Fruit fly (Drosophila melanogaster) Kc167 (cell line): ENCODE data around the gene Hel89B.

Experiments used
- Myc ChIP-seq: fragments of >200 bp; optimal IDR thresholded peaks from 2 replicates; lab custom pipeline; 2017; ENCODE audit warnings: missing external identifiers
- Sin3A ChIP-seq: fragments of >200 bp; optimal IDR thresholded peaks from 2 replicates; lab custom pipeline; 2018; ENCODE audit warnings: missing external identifiers
- h ChIP-seq: fragments of >200 bp; optimal IDR thresholded peaks from 3 replicates; lab custom pipeline; 2018; ENCODE audit warnings: missing external identifiers
- insv ChIP-seq: fragments of >200 bp; optimal IDR thresholded peaks from 3 replicates; lab custom pipeline; 2018; ENCODE audit warnings: missing external identifiers
- psq ChIP-seq: fragments of >200 bp; optimal IDR thresholded peaks from 2 replicates; lab custom pipeline; 2017; ENCODE audit warnings: missing external identifiers
- ttk ChIP-seq: sonication (Bioruptor generic); optimal IDR thresholded peaks from 2 replicates; lab custom pipeline; 2017; ENCODE audit warnings: missing external identifiers

The Hel89B gene

dm6 chr3R:15963690-15964281 is 9.3 kb upstream of the Hel89B start, which contains the start of the genes CG4287 and CG5516:
TSS of gene CG4287 (minus strand) at chr3R:15963867.
TSS of gene CG5516 (plus strand) at chr3R:15963884.
- TF ChIP-seq h (lab: Kevin White, UChicago) (no peak), Myc (lab: Kevin White, UChicago) (no peak), ttk (lab: Kevin White, UChicago) (no peak), psq (no peak), insv (lab: Kevin White, UChicago) (no peak), Sin3A (lab: Kevin White, UChicago) (no peak)

- TF ChIP-seq psq = no peak
- no peak for TF ChIP-seq ttk (lab: Kevin White, UChicago)
- no peak for TF ChIP-seq Sin3A (lab: Kevin White, UChicago)
- TF ChIP-seq insv (lab: Kevin White, UChicago) = no peak
- TF ChIP-seq h (lab: Kevin White, UChicago) = no peak
- no peak for TF ChIP-seq Myc (lab: Kevin White, UChicago)
Measured at dm6 chr3R:15965169-15965568, 7.9 kb upstream of the Hel89B start, which contains the start of the genes CG32856 and Rbf2. TSS of gene CG32856 (minus strand) at chr3R:15965351. TSS of gene Rbf2 (plus strand) at chr3R:15965446.

- TF ChIP-seq h (lab: Kevin White, UChicago) = no peak
- TF ChIP-seq Sin3A (lab: Kevin White, UChicago) = no peak
- TF ChIP-seq psq = no peak
- TF ChIP-seq Myc (lab: Kevin White, UChicago) = no peak
- no peak for TF ChIP-seq ttk (lab: Kevin White, UChicago)
- no peak for TF ChIP-seq insv (lab: Kevin White, UChicago)
Measured at dm6 chr3R:15972298-15972978, 660 bp upstream of the Hel89B start, which contains the start of gene mor. TSS of gene mor (minus strand) at chr3R:15972913.

DNA sequence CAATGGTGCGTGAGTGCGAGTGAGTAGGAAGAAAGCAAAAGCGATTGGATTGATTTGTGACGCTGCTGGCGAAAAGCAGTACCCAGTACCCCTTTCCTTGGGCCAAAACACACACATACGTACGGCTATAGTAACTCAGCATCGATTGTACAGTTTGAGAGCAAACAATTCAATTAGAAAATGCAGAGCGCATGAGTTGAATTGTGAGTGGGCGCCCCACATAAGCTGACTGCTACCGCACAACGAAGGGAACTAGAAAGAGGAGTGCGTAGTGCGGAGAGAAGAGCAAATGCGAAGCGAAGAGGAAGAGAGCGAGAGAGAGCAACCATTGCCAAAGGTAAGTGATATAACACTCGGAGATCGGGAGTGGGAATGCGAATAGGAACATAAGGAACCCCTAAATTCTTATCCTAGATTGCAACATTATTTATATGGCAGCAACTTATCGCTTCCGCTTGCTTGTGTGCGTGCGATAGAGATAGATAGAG is 434 bp downstream of the Hel89B start:
- no peak for TF ChIP-seq psq
- TF ChIP-seq h (lab: Kevin White, UChicago) = no peak
- TF ChIP-seq insv (lab: Kevin White, UChicago) = no peak
- no peak for TF ChIP-seq Myc (lab: Kevin White, UChicago)
- no peak for TF ChIP-seq Sin3A (lab: Kevin White, UChicago)
- no peak for TF ChIP-seq ttk (lab: Kevin White, UChicago)

- TF ChIP-seq Sin3A (lab: Kevin White, UChicago) = no peak
- peak; percentile 30 for TF ChIP-seq ttk (lab: Kevin White, UChicago)
- no peak for TF ChIP-seq insv (lab: Kevin White, UChicago)
Measured at dm6 chr3R:15974235-15974634, 1.1 kb downstream of the Hel89B start.

DNA sequence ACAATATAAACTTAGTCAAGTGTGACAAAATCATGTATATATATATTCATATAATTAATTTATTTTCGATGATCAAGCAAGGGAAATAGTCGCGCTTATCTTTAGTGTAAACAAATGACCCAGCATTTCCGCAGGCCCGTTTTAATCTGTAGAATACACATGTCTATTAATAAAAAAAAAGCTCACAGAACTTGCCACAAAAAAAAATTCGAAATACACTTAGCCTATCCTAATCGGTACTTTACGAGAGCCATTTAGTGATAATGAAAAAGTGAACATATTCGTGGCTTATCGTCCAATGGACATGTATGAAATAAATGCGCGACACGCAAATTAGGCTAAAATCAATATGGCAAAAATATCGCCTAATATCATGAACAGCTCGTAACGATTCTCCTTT is 2.1 kb downstream of the Hel89B start:
- TF ChIP-seq psq = no peak
- TF ChIP-seq insv (lab: Kevin White, UChicago) = no peak
- TF ChIP-seq ttk (lab: Kevin White, UChicago) = no peak
- no peak for TF ChIP-seq Myc (lab: Kevin White, UChicago)
- TF ChIP-seq h (lab: Kevin White, UChicago) = no peak
- TF ChIP-seq Sin3A (lab: Kevin White, UChicago) = no peak

- TF ChIP-seq psq = no peak
- no peak for TF ChIP-seq ttk (lab: Kevin White, UChicago)
- no peak for TF ChIP-seq Sin3A (lab: Kevin White, UChicago)
- TF ChIP-seq insv (lab: Kevin White, UChicago) = no peak
- no peak for TF ChIP-seq Myc (lab: Kevin White, UChicago)
Measured at dm6 chr3R:15983541-15984229, 10.6 kb downstream of the Hel89B start.

DNA sequence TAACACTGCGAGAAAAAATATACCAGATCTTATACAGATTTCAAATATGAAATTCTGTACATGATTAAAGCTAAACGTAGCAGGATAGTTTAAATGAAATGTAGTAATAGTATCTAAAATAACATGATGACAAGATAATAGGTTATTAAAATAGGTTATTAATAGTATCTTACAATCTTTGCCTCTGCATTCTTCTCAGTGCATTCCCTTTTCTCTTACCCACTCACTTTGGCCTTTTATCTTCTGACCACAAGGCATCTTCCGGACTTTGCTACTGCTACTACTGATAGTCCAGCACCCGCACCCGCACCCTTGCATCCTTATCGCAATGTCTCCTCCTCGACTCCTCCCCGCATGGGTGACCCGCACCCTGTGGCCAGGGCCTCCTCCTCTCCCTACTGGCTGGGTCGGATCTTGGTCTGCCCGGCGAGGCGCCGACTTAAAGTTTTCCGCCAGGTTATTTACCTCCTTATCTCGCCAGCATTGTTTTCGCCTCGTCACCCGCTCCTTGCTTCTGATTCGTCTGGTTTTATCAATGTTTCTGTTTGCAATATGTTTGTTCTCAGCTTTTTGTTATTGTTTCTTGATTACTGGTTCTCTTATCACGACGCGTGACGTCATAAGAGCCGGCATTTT is 11.5 kb downstream of the Hel89B start:
- TF ChIP-seq Myc (lab: Kevin White, UChicago) = no peak
- TF ChIP-seq h (lab: Kevin White, UChicago) = no peak
- no peak for TF ChIP-seq Sin3A (lab: Kevin White, UChicago)
- TF ChIP-seq ttk (lab: Kevin White, UChicago) = no peak
- TF ChIP-seq psq = no peak
- no peak for TF ChIP-seq insv (lab: Kevin White, UChicago)

DNA sequence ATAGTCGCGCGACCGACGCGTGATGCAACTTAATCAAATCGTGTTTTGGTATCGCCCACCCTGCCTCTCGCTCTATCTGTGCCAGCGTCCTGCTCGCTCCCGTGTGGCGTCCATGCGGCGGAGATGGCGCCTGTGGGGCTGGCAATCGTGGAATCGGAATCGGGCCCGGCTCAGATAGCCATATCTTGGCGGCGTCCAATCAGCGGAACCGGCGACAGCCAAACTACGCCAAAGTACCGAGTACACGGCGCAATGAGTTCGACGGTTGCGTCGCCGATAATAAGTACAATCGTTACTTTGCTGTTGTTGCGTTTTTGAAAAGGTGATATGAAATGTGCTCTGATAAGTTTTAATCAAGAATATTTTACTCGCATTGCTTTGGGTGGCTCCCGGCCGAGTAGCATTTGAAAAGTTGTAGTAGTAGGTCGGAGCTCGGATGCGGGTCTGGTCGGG is 12.7 kb downstream of the Hel89B start, which contains the start of gene srp:
srp (plus strand) TSS at position 391 of the 453 bp plus-strand sequence.
- no peak for TF ChIP-seq ttk (lab: Kevin White, UChicago)

- no peak for TF ChIP-seq ttk (lab: Kevin White, UChicago)
- TF ChIP-seq insv (lab: Kevin White, UChicago) = no peak
Measured at dm6 chr3R:15987064-15987649, 14.1 kb downstream of the Hel89B start.

dm6 chr3R:15988353-15988752 is 15.3 kb downstream of the Hel89B start:
- TF ChIP-seq h (lab: Kevin White, UChicago) (no peak), psq (no peak), Sin3A (lab: Kevin White, UChicago) (no peak), ttk (lab: Kevin White, UChicago) (no peak), insv (lab: Kevin White, UChicago) (no peak), Myc (lab: Kevin White, UChicago) (no peak)
